Fruit fly (Drosophila melanogaster) whole organism, embryonic: ENCODE measurements around the gene rho-5.

Experiments
- Aef1 ChIP-seq: fragments of 200-800 bp; sonication (Bioruptor generic); IDR thresholded peaks from 3 replicates; pipeline ENCODE4 v1.3.6; 2022; ENCODE audit warnings: missing biosample characterization, missing genetic modification characterization
- Atf6 ChIP-seq: fragments of 200-800 bp; sonication (Bioruptor generic); IDR thresholded peaks from 2 replicates; pipeline ENCODE4 v1.3.6; 2022; ENCODE audit warnings: missing biosample characterization, missing genetic modification characterization
- CG12155 ChIP-seq: fragments of 200-800 bp; sonication (Bioruptor generic); optimal IDR thresholded peaks from 3 replicates; lab custom pipeline; 2016; ENCODE audit warnings: missing biosample characterization, missing genetic modification characterization
- CG13624 ChIP-seq: fragments of 200-800 bp; sonication (Bioruptor generic); optimal IDR thresholded peaks from 2 replicates; lab custom pipeline; 2016; ENCODE audit warnings: missing biosample characterization, missing genetic modification characterization
- CG13894 ChIP-seq: fragments of 200-800 bp; sonication (Bioruptor generic); optimal IDR thresholded peaks from 3 replicates; lab custom pipeline; 2018; ENCODE audit warnings: missing biosample characterization, mild to moderate bottlenecking, missing genetic modification characterization, moderate library complexity
- CG14667 ChIP-seq: fragments of 200-800 bp; sonication (Bioruptor generic); IDR thresholded peaks from 2 replicates; pipeline ENCODE4 v1.3.6; 2022; ENCODE audit warnings: missing biosample characterization, missing genetic modification characterization
- CG17361 ChIP-seq: fragments of 200-800 bp; sonication (Bioruptor generic); IDR thresholded peaks from 3 replicates; pipeline ENCODE4 v1.3.6; 2022; ENCODE audit warnings: missing biosample characterization, missing genetic modification characterization
- CG17829 ChIP-seq: fragments of 200-800 bp; optimal IDR thresholded peaks from 2 replicates; lab custom pipeline; 2019; ENCODE audit warnings: missing biosample characterization, mild to moderate bottlenecking, missing genetic modification characterization, moderate library complexity
- CG2120 ChIP-seq: fragments of 200-800 bp; sonication (Bioruptor generic); optimal IDR thresholded peaks from 3 replicates; lab custom pipeline; 2016; ENCODE audit warnings: missing biosample characterization, missing genetic modification characterization
- CG31365 ChIP-seq: fragments of 200-800 bp; sonication (Bioruptor generic); optimal IDR thresholded peaks from 2 replicates; lab custom pipeline; 2018; ENCODE audit warnings: missing biosample characterization, mild to moderate bottlenecking, missing genetic modification characterization
- CG4328 ChIP-seq: fragments of 200-800 bp; sonication (Bioruptor generic); optimal IDR thresholded peaks from 3 replicates; lab custom pipeline; 2017; ENCODE audit warnings: missing biosample characterization, missing genetic modification reagents, missing genetic modification characterization
- CG5245 ChIP-seq: fragments of 200-800 bp; sonication (Bioruptor generic); optimal IDR thresholded peaks from 3 replicates; lab custom pipeline; 2016; ENCODE audit warnings: missing biosample characterization, missing genetic modification characterization
- CG9437 ChIP-seq: fragments of 200-800 bp; sonication (Bioruptor generic); optimal IDR thresholded peaks from 2 replicates; lab custom pipeline; 2018; ENCODE audit warnings: missing biosample characterization, mild to moderate bottlenecking, missing genetic modification characterization
- CG9727 ChIP-seq: fragments of 200-800 bp; sonication (Bioruptor generic); optimal IDR thresholded peaks from 3 replicates; lab custom pipeline; 2017; ENCODE audit warnings: missing biosample characterization, mild to moderate bottlenecking, missing genetic modification characterization
- CG9817 ChIP-seq: fragments of 200-800 bp; sonication (Bioruptor generic); optimal IDR thresholded peaks from 2 replicates; lab custom pipeline; 2018; ENCODE audit warnings: missing biosample characterization, mild to moderate bottlenecking, missing genetic modification characterization, moderate library complexity
- CkIIα-i1 ChIP-seq: fragments of 200-800 bp; sonication (Bioruptor generic); IDR thresholded peaks from 2 replicates; pipeline ENCODE4 v1.3.6; 2022; ENCODE audit warnings: missing biosample characterization, missing genetic modification characterization
- D19A ChIP-seq: fragments of 200-800 bp; optimal IDR thresholded peaks from 3 replicates; lab custom pipeline; 2019; ENCODE audit warnings: missing biosample characterization, mild to moderate bottlenecking, missing genetic modification characterization, moderate library complexity
- Doc2 ChIP-seq: fragments of 200-800 bp; sonication (Bioruptor generic); IDR thresholded peaks from 2 replicates; pipeline ENCODE4 v1.3.6; 2022; ENCODE audit warnings: missing biosample characterization, missing genetic modification characterization
- Dref ChIP-seq: fragments of 200-800 bp; sonication (Bioruptor generic); IDR thresholded peaks from 2 replicates; pipeline ENCODE4 v1.3.6; 2022; ENCODE audit warnings: missing biosample characterization, missing genetic modification characterization
- Eip74EF ChIP-seq, 2 experiments: fragments of 200-800 bp in 1 of 2; fragments of >200 bp in 1 of 2; sonication (Bioruptor generic) in 1 of 2; optimal IDR thresholded peaks; 2 replicates each; lab custom pipeline; 2017 to 2019; ENCODE audit warnings: missing biosample characterization in 2 of 2, missing genetic modification characterization in 2 of 2, mild to moderate bottlenecking in 1 of 2, moderate library complexity in 1 of 2
- Fer2 ChIP-seq: fragments of 200-800 bp; sonication (Bioruptor generic); optimal IDR thresholded peaks from 2 replicates; lab custom pipeline; 2018; ENCODE audit warnings: missing biosample characterization, mild to moderate bottlenecking, missing genetic modification characterization, moderate library complexity
- HLH54F ChIP-seq: fragments of 200-800 bp; sonication (Bioruptor generic); optimal IDR thresholded peaks from 3 replicates; lab custom pipeline; 2016; ENCODE audit warnings: missing biosample characterization, missing genetic modification characterization
- Kr ChIP-seq: fragments of 200-800 bp; sonication (Bioruptor generic); optimal IDR thresholded peaks from 2 replicates; lab custom pipeline; 2017; ENCODE audit warnings: missing biosample characterization, mild to moderate bottlenecking, missing genetic modification characterization
- Mad ChIP-seq: fragments of 200-800 bp; sonication (Bioruptor generic); optimal IDR thresholded peaks from 2 replicates; lab custom pipeline; 2016; ENCODE audit warnings: missing biosample characterization, missing genetic modification characterization
- Myb ChIP-seq: fragments of 200-800 bp; sonication (Bioruptor generic); optimal IDR thresholded peaks from 2 replicates; lab custom pipeline; 2016; ENCODE audit warnings: missing biosample characterization, missing genetic modification characterization
- Spps ChIP-seq: fragments of 200-800 bp; sonication (Bioruptor generic); optimal IDR thresholded peaks from 2 replicates; lab custom pipeline; 2018; ENCODE audit warnings: missing biosample characterization, mild to moderate bottlenecking, missing genetic modification characterization
- TFAM ChIP-seq: fragments of 200-800 bp; sonication (Bioruptor generic); optimal IDR thresholded peaks from 2 replicates; lab custom pipeline; 2017; ENCODE audit warnings: missing biosample characterization, missing genetic modification characterization, inconsistent platforms
- Tbp ChIP-seq: fragments of >200 bp; optimal IDR thresholded peaks from 2 replicates; lab custom pipeline; 2018; ENCODE audit warnings: missing biosample characterization, missing genetic modification characterization
- aop ChIP-seq: fragments of 200-800 bp; sonication (Bioruptor generic); IDR thresholded peaks from 2 replicates; pipeline ENCODE4 v1.3.6; 2022; ENCODE audit warnings: missing biosample characterization, missing genetic modification characterization
- ase ChIP-seq: fragments of 200-800 bp; sonication (Bioruptor generic); IDR thresholded peaks from 3 replicates; pipeline ENCODE4 v1.3.6; 2022; ENCODE audit warnings: missing biosample characterization, missing genetic modification characterization
- az2 ChIP-seq: fragments of 200-800 bp; sonication (Bioruptor generic); optimal IDR thresholded peaks from 3 replicates; lab custom pipeline; 2016; ENCODE audit warnings: missing biosample characterization, missing genetic modification characterization
- bbx ChIP-seq: fragments of 200-800 bp; sonication (Bioruptor generic); IDR thresholded peaks from 2 replicates; pipeline ENCODE4 v1.3.6; 2022; ENCODE audit warnings: missing biosample characterization, missing genetic modification characterization; ENCODE audit not compliant: partially characterized antibody
- bsh ChIP-seq, 2 experiments: fragments of 200-800 bp; sonication (Bioruptor generic); optimal IDR thresholded peaks; 2 replicates each; lab custom pipeline; 2017 to 2018; ENCODE audit warnings: mild to moderate bottlenecking in 2 of 2, missing biosample characterization in 2 of 2, missing genetic modification characterization in 2 of 2, moderate library complexity in 1 of 2
- chif ChIP-seq, 2 experiments: fragments of 200-800 bp; sonication (Bioruptor generic); optimal IDR thresholded peaks; 3 replicates each; lab custom pipeline; 2016; ENCODE audit warnings: missing biosample characterization in 2 of 2, missing genetic modification characterization in 2 of 2
- chn ChIP-seq: fragments of 200-800 bp; sonication (Bioruptor generic); optimal IDR thresholded peaks from 2 replicates; lab custom pipeline; 2016; ENCODE audit warnings: missing biosample characterization, missing genetic modification characterization
- crol ChIP-seq: fragments of 200-800 bp; sonication (Bioruptor generic); IDR thresholded peaks from 2 replicates; pipeline ENCODE4 v1.3.6; 2022; ENCODE audit warnings: missing biosample characterization, missing genetic modification characterization
- crp ChIP-seq, 2 experiments: fragments of 200-800 bp; sonication (Bioruptor generic); optimal IDR thresholded peaks; 2 replicates in 1 of 2; 3 replicates in 1 of 2; lab custom pipeline; 2017; ENCODE audit warnings: missing biosample characterization in 2 of 2, missing genetic modification characterization in 2 of 2, mild to moderate bottlenecking in 1 of 2, moderate library complexity in 1 of 2
- her ChIP-seq: fragments of 200-800 bp; sonication (Bioruptor generic); optimal IDR thresholded peaks from 2 replicates; lab custom pipeline; 2016; ENCODE audit warnings: missing biosample characterization, missing genetic modification characterization
- hkb ChIP-seq, 2 experiments: fragments of 200-800 bp in 1 of 2; fragments of >200 bp in 1 of 2; sonication (Bioruptor generic) in 1 of 2; IDR thresholded peaks in 1 of 2; optimal IDR thresholded peaks in 1 of 2; 2 replicates each; pipeline versions ENCODE4 v1.3.6 to Lab custom; 2017 to 2022; ENCODE audit warnings: missing biosample characterization in 1 of 2, missing genetic modification characterization in 1 of 2
- ken ChIP-seq: fragments of 200-800 bp; sonication (Bioruptor generic); IDR thresholded peaks from 3 replicates; pipeline ENCODE4 v1.3.6; 2022; ENCODE audit warnings: missing biosample characterization, missing genetic modification characterization
- lab ChIP-seq: fragments of 200-800 bp; sonication (Bioruptor generic); optimal IDR thresholded peaks from 3 replicates; lab custom pipeline; 2017; ENCODE audit warnings: missing biosample characterization, missing genetic modification characterization, mild to moderate bottlenecking, moderate library complexity, missing genetic modification reagents
- lbe ChIP-seq: fragments of 200-800 bp; sonication (Bioruptor generic); optimal IDR thresholded peaks from 2 replicates; lab custom pipeline; 2016; ENCODE audit warnings: missing biosample characterization, mild to moderate bottlenecking, missing genetic modification characterization
- mam ChIP-seq: fragments of 200-800 bp; sonication (Bioruptor generic); optimal IDR thresholded peaks from 3 replicates; lab custom pipeline; 2016; ENCODE audit warnings: missing biosample characterization, missing genetic modification characterization
- org-1 ChIP-seq: fragments of 200-800 bp; sonication (Bioruptor generic); optimal IDR thresholded peaks from 2 replicates; lab custom pipeline; 2017; ENCODE audit warnings: missing biosample characterization, missing genetic modification characterization
- peb ChIP-seq: fragments of 200-800 bp; sonication (Bioruptor generic); IDR thresholded peaks from 2 replicates; pipeline ENCODE4 v1.3.6; 2022; ENCODE audit warnings: missing biosample characterization, missing genetic modification characterization
- pzg ChIP-seq: fragments of 200-800 bp; sonication (Bioruptor generic); optimal IDR thresholded peaks from 3 replicates; lab custom pipeline; 2018; ENCODE audit warnings: missing biosample characterization, mild to moderate bottlenecking, missing genetic modification characterization, moderate library complexity
- repo ChIP-seq: fragments of 200-800 bp; sonication (Bioruptor generic); optimal IDR thresholded peaks from 2 replicates; lab custom pipeline; 2016; ENCODE audit warnings: missing biosample characterization, missing genetic modification characterization
- sens ChIP-seq: fragments of 200-800 bp; sonication (Bioruptor generic); peaks from one replicate; lab custom pipeline; 2016; ENCODE audit warnings: missing biosample characterization, missing genetic modification characterization
- vnd ChIP-seq: fragments of 200-800 bp; sonication (Bioruptor generic); IDR thresholded peaks from 3 replicates; pipeline ENCODE4 v1.3.6; 2022; ENCODE audit warnings: missing biosample characterization, missing genetic modification characterization; ENCODE audit not compliant: partially characterized antibody
- z ChIP-seq: fragments of 200-800 bp; sonication (Bioruptor generic); IDR thresholded peaks from 3 replicates; pipeline ENCODE4 v1.3.6; 2022; ENCODE audit warnings: missing biosample characterization, missing genetic modification characterization

rho-5 gene

DNA sequence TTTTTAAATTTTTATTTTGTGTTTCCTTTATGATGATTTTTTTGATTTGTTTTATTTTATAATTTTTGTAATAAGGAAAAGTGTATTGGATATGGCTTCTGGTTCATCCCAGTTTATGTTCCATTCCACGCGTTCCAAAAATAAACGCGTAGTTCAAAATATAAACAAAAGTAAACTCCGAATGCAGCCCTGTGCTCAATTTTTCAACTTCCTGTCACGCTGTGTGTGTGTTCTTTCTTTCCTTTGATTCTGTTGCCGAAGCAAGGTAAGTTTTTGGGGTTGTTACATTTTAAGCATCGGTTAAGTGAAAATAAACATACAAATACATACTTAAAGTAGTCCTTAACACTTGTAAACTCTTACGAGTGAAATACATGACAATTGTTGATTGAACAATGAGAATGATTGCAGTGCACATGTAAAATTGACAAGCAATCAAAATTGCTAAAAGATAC lies 34.4 kb upstream of the rho-5 start, which contains the start of the genes Ip259 and RpS27A (continued):
- peak; percentile 39 for TF ChIP-seq repo (GFP tag; lab: Kevin White, UChicago)
- TF ChIP-seq Kr (GFP tag; lab: Kevin White, UChicago): no peak
- peak; percentile 91 for TF ChIP-seq CG9727 (GFP tag; lab: Kevin White, UChicago)
- TF ChIP-seq CG2120 (GFP tag; lab: Kevin White, UChicago): peak; percentile 56
- no peak for TF ChIP-seq aop
- TF ChIP-seq z (GFP tag; lab: Robert Waterston, UW): no peak
- no peak; the same call in 1 of the 2 replicates for TF ChIP-seq peb
- peak; percentile 42 for TF ChIP-seq CG31365
- TF ChIP-seq HLH54F (GFP tag; lab: Kevin White, UChicago): peak; percentile 58
- TF ChIP-seq crol: no peak
- peak; percentile 55 for TF ChIP-seq az2 (GFP tag; lab: Kevin White, UChicago)
- TF ChIP-seq Eip74EF (GFP tag; optimal IDR thresholded peaks at IDR 0.05; lab: Kevin White, UChicago): peak in 1 of 2 experiments; percentile 64
- TF ChIP-seq CkIIα-i1 (GFP tag; lab: Robert Waterston, UW): no peak
- TF ChIP-seq CG17829 (tag; lab: Kevin White, UChicago): peak; percentile 46
- no peak; the same call in 1 of the 2 replicates for TF ChIP-seq CG14667
- TF ChIP-seq Spps: peak; percentile 21
- TF ChIP-seq Dref: peak; percentile 57
- TF ChIP-seq bsh (GFP tag; optimal IDR thresholded peaks at IDR 0.05; lab: Kevin White, UChicago): peak in 1 of 2 experiments; percentile 61
- peak; percentile 54; the same call in 2 of the 3 replicates for TF ChIP-seq Aef1 (GFP tag; lab: Robert Waterston, UW)
- TF ChIP-seq bbx (GFP tag; lab: Robert Waterston, UW): peak; percentile 34; the same call in 1 of the 2 replicates
- TF ChIP-seq CG13894 (tag; lab: Kevin White, UChicago): no peak
- TF ChIP-seq chif (GFP tag; optimal IDR thresholded peaks at IDR 0.05; lab: Kevin White, UChicago): peak; percentile 53 to 75
- TF ChIP-seq CG9437: peak; percentile 74
- TF ChIP-seq CG13624 (GFP tag; lab: Kevin White, UChicago): peak; percentile 82
- TF ChIP-seq lbe (GFP tag; lab: Kevin White, UChicago): peak; percentile 61
- TF ChIP-seq pzg (GFP tag; lab: Kevin White, UChicago): peak; percentile 73
- peak; percentile 62 for TF ChIP-seq Fer2 (tag; lab: Kevin White, UChicago)
- no peak for TF ChIP-seq hkb (optimal IDR thresholded peaks at IDR 0.05; lab: Kevin White, UChicago)
- peak; percentile 68 for TF ChIP-seq hkb (GFP tag; IDR thresholded peaks at IDR 0.05; lab: Robert Waterston, UW)
- TF ChIP-seq crp (GFP tag; optimal IDR thresholded peaks at IDR 0.05; lab: Kevin White, UChicago): peak in 1 of 2 experiments; percentile 47
- peak; percentile 70 for TF ChIP-seq CG9817 (tag; lab: Kevin White, UChicago)
- TF ChIP-seq Myb: peak; percentile 42
- peak; percentile 46 for TF ChIP-seq Mad (GFP tag; lab: Kevin White, UChicago)
- no peak for TF ChIP-seq TFAM
- TF ChIP-seq CG4328: peak; percentile 73
- TF ChIP-seq vnd (GFP tag; lab: Robert Waterston, UW): no peak
- TF ChIP-seq her: peak; percentile 65
- TF ChIP-seq ken (GFP tag; lab: Robert Waterston, UW): peak; percentile 77
- no peak for TF ChIP-seq lab
- TF ChIP-seq sens: peak; percentile 74
- TF ChIP-seq mam (GFP tag; lab: Kevin White, UChicago): peak; percentile 71
- TF ChIP-seq CG12155 (GFP tag; lab: Kevin White, UChicago): peak; percentile 33
- TF ChIP-seq ase (GFP tag; lab: Robert Waterston, UW): peak; percentile 65; the same call in 2 of the 3 replicates
- TF ChIP-seq Doc2 (GFP tag; lab: Robert Waterston, UW): no peak
- TF ChIP-seq D19A (tag; lab: Kevin White, UChicago): peak; percentile 45
- TF ChIP-seq CG17361 (GFP tag; lab: Robert Waterston, UW): peak; percentile 75; the same call in 2 of the 3 replicates
- TF ChIP-seq org-1 (GFP tag; lab: Kevin White, UChicago): peak; percentile 40
- TF ChIP-seq CG5245 (GFP tag; lab: Kevin White, UChicago): peak; percentile 7
- peak; percentile 66 for TF ChIP-seq Atf6 (GFP tag; lab: Robert Waterston, UW)
- TF ChIP-seq Tbp: no peak
- peak; percentile 37 for TF ChIP-seq chn
